Worm (Caenorhabditis elegans) whole organism, L4 larva: ENCODE results near the gene pals-32.

Experiments used
- lsy-2 ChIP-seq, 2 experiments: fragments of 150-350 bp in 1 of 2; sonication (generic microtip) in 1 of 2; optimal IDR thresholded peaks; 2 replicates each; lab custom pipeline; 2014 to 2017; ENCODE audit warnings: missing biosample characterization in 2 of 2, missing genetic modification characterization in 2 of 2
- skn-1 ChIP-seq: fragments of 150-350 bp; optimal IDR thresholded peaks from 2 replicates; lab custom pipeline; 2014; ENCODE audit warnings: missing biosample characterization, missing genetic modification characterization

ce11 chrV:2863033-2863432 is 33.4 kb upstream of the pals-32 start, which contains the start of gene srh-272:
- TF ChIP-seq lsy-2 (tag; optimal IDR thresholded peaks at IDR 0.05; lab: Kevin White, UChicago) (no peak), skn-1 (tag; lab: Kevin White, UChicago) (no peak)
